Fruit fly (Drosophila melanogaster): ENCODE results near the gene HBS1.

dm6 chr3L:1882868-1883554 is 18.0 kb upstream of the HBS1 start, which contains the start of gene CG13937:
- no peak for TF ChIP-seq CG8478 (optimal IDR thresholded peaks at IDR 0.05)
- no peak for TF ChIP-seq CTCF (optimal IDR thresholded peaks at IDR 0.05)

Measured in S2 (cell line).